Worm (Caenorhabditis elegans) whole organism, L4 larva: ENCODE data around the gene R02D5.6.

Experiments
- ZK546.5 ChIP-seq, 2 experiments: sonication (generic microtip); optimal IDR thresholded peaks; 2 replicates each; lab custom pipeline; 2017; ENCODE audit warnings: missing biosample characterization in 2 of 2, missing genetic modification characterization in 2 of 2
- lin-39 ChIP-seq: fragments of 150-350 bp; optimal IDR thresholded peaks from 2 replicates; lab custom pipeline; 2014; ENCODE audit warnings: missing biosample characterization, missing genetic modification reagents, missing genetic modification characterization
- madf-9 ChIP-seq: fragments of 200-800 bp; sonication (Bioruptor generic); conservative IDR thresholded peaks from 2 replicates; pipeline ENCODE4 v1.3.6; 2022; ENCODE audit warnings: missing genetic modification reagents, missing genetic modification characterization, missing compliant biosample characterization
- nhr-28 ChIP-seq: fragments of 150-350 bp; optimal IDR thresholded peaks from 2 replicates; lab custom pipeline; 2014; ENCODE audit warnings: missing biosample characterization, missing genetic modification characterization
- set-16 ChIP-seq: fragments of 200-800 bp; sonication (Bioruptor generic); IDR thresholded peaks from 2 replicates; pipeline ENCODE4 v1.3.6; 2022; ENCODE audit warnings: missing genetic modification reagents, missing genetic modification characterization, missing compliant biosample characterization
- unc-130 ChIP-seq: sonication (generic microtip); optimal IDR thresholded peaks from 2 replicates; lab custom pipeline; 2016; ENCODE audit warnings: missing genetic modification reagents, missing genetic modification characterization, missing compliant biosample characterization
- zag-1 ChIP-seq: fragments of 150-350 bp; optimal IDR thresholded peaks from 2 replicates; lab custom pipeline; 2014; ENCODE audit warnings: missing biosample characterization, missing genetic modification characterization
- ztf-11 ChIP-seq: fragments of 150-350 bp; optimal IDR thresholded peaks from 2 replicates; lab custom pipeline; 2014; ENCODE audit warnings: missing biosample characterization, missing genetic modification characterization

DNA sequence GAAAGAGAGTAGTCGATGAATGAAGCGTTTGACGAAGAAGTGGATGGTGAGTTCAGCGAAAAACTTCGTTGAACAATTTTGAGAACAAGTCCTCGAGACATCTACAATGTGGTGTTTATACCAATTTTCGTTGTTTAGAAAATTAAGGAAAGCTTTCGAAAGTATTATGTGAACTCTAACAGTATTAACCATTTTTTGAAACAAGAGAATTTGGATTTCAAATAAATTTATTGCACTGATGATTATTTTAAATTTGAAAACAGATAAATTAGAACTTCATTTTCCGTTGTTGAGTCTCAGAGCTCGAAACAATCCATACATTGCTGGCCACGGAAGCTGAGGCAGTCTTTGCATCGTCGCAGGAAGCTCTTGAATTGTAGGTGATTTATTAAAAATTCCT, 4.6 kb upstream of the R02D5.6 start, which contains the start of gene C53A5.16:
- TF ChIP-seq set-16 (no peak), lin-39 (tag; lab: Kevin White, UChicago) (no peak), unc-130 (GFP tag; lab: Kevin White, UChicago) (no peak), ztf-11 (tag; lab: Kevin White, UChicago) (no peak), nhr-28 (tag; lab: Kevin White, UChicago) (no peak), madf-9 (GFP tag; lab: Robert Waterston, UW) (no peak), zag-1 (tag; lab: Kevin White, UChicago) (no peak), ZK546.5 (tag; optimal IDR thresholded peaks at IDR 0.05; lab: Kevin White, UChicago) (no peak)
